Worm (Caenorhabditis elegans): ENCODE results near the gene ipla-5.

- no peak for TF ChIP-seq nhr-43 (tag; optimal IDR thresholded peaks at IDR 0.05; ENCODE audit: poor library complexity, severe bottlenecking)
- TF ChIP-seq zag-1 (tag; optimal IDR thresholded peaks at IDR 0.05) = no peak
- TF ChIP-seq nhr-11 (tag; optimal IDR thresholded peaks at IDR 0.05) = no peak
- TF ChIP-seq lin-39 (tag; optimal IDR thresholded peaks at IDR 0.05) = no peak
- TF ChIP-seq ceh-16 (tag; optimal IDR thresholded peaks at IDR 0.05) = no peak
- no peak for TF ChIP-seq ztf-11 (tag; optimal IDR thresholded peaks at IDR 0.05)
- TF ChIP-seq nhr-28 (tag; optimal IDR thresholded peaks at IDR 0.05) = no peak
- no peak for TF ChIP-seq mdl-1 (tag; optimal IDR thresholded peaks at IDR 0.05)
- no peak for TF ChIP-seq snpc-4 (tag; optimal IDR thresholded peaks at IDR 0.05)
These were observed 30.7 kb downstream of the ipla-5 start, which contains the start of the genes F20C5.7 and parg-1 for ce11 chrIV:8745591-8746302.
